Worm (Caenorhabditis elegans): ENCODE data around the gene F54D10.9.

Gene F54D10.9

ce11 chrII:3832383-3832782 lies at the start of gene F54D10.9:
TSS of gene F54D10.9 (minus strand) at chrII:3832483.
- no peak for TF ChIP-seq tbx-9 (tag; optimal IDR thresholded peaks at IDR 0.05; ENCODE audit: borderline replicate concordance)
- TF ChIP-seq dpff-1 (tag; optimal IDR thresholded peaks at IDR 0.05), result no peak
- no peak for TF ChIP-seq nfyb-1 (GFP tag; IDR thresholded peaks at IDR 0.05)
- TF ChIP-seq fkh-3 (tag; optimal IDR thresholded peaks at IDR 0.05), result no peak
- TF ChIP-seq lag-1 (GFP tag; IDR thresholded peaks at IDR 0.05), result no peak
- TF ChIP-seq attf-3 (GFP tag; conservative IDR thresholded peaks at IDR 0.05), result no peak
- TF ChIP-seq bed-1 (GFP tag; IDR thresholded peaks at IDR 0.05), result no peak

- TF ChIP-seq sea-2 (GFP tag; IDR thresholded peaks at IDR 0.05), result no peak
- TF ChIP-seq rcor-1 (GFP tag; IDR thresholded peaks at IDR 0.05), result no peak
- TF ChIP-seq B0035.1 (tag; optimal IDR thresholded peaks at IDR 0.05), result no peak
- no peak for TF ChIP-seq ztf-18 (tag; optimal IDR thresholded peaks at IDR 0.05)
- TF ChIP-seq attf-5 (GFP tag; optimal IDR thresholded peaks at IDR 0.05), result no peak
- no peak for TF ChIP-seq mcd-1 (GFP tag; IDR thresholded peaks at IDR 0.05)
- no peak for TF ChIP-seq lin-54 (GFP tag; optimal IDR thresholded peaks at IDR 0.05)
- no peak for TF ChIP-seq mel-28 (tag; optimal IDR thresholded peaks at IDR 0.05; ENCODE audit: borderline replicate concordance)
- TF ChIP-seq F57A8.1 (GFP tag; optimal IDR thresholded peaks at IDR 0.05), result no peak
- TF ChIP-seq ZK185.1 (tag; optimal IDR thresholded peaks at IDR 0.05; ENCODE audit: poor library complexity, severe bottlenecking), result no peak
- no peak for TF ChIP-seq ceh-58 (GFP tag; IDR thresholded peaks at IDR 0.05)
- no peak for TF ChIP-seq attf-3 (GFP tag; conservative IDR thresholded peaks at IDR 0.05)
- TF ChIP-seq hsf-1 (GFP tag; IDR thresholded peaks at IDR 0.05), result no peak
- TF ChIP-seq ama-1 (optimal IDR thresholded peaks at IDR 0.05), result no peak
- no peak for TF ChIP-seq ama-1 (GFP tag; optimal IDR thresholded peaks at IDR 0.05)
- no peak for TF ChIP-seq ztf-22 (GFP tag; optimal IDR thresholded peaks at IDR 0.05)
- no peak for TF ChIP-seq aptf-3 (GFP tag; IDR thresholded peaks at IDR 0.05)
- TF ChIP-seq Y95B8A.8 (GFP tag; IDR thresholded peaks at IDR 0.05), result no peak
- no peak for TF ChIP-seq hmg-1.2 (GFP tag; IDR thresholded peaks at IDR 0.05)
- TF ChIP-seq mxl-1 (tag; optimal IDR thresholded peaks at IDR 0.05), result no peak
These were observed 47.7 kb upstream of the F54D10.9 start, which contains the start of gene nhr-166 for ce11 chrII:3879945-3880344. TSS of gene nhr-166 (plus strand) at chrII:3880245.

ce11 chrII:3878330-3878729 lies 46.0 kb upstream of the F54D10.9 start, which contains the start of gene srh-250:
TSS of gene srh-250 (plus strand) at chrII:3878630.
- TF ChIP-seq F55B11.4 (tag; optimal IDR thresholded peaks at IDR 0.05; ENCODE audit: borderline replicate concordance, insufficient read depth) (no peak), ztf-26 (tag; optimal IDR thresholded peaks at IDR 0.05) (no peak), athp-1 (tag; optimal IDR thresholded peaks at IDR 0.05) (no peak), unc-62 (GFP tag; optimal IDR thresholded peaks at IDR 0.05) (no peak), pbrm-1 (GFP tag; IDR thresholded peaks at IDR 0.05) (no peak), let-526 (GFP tag; IDR thresholded peaks at IDR 0.05) (no peak), lir-1 (GFP tag; conservative IDR thresholded peaks at IDR 0.05) (no peak), tbp1 (GFP tag; optimal IDR thresholded peaks at IDR 0.05) (no peak), F57C9.4 (tag; optimal IDR thresholded peaks at IDR 0.05) (no peak), F49E8.2 (tag; optimal IDR thresholded peaks at IDR 0.05; ENCODE audit: insufficient read depth) (no peak), ceh-100 (GFP tag; IDR thresholded peaks at IDR 0.05) (no peak), bed-2 (GFP tag; IDR thresholded peaks at IDR 0.05) (no peak), nfya-1 (tag; optimal IDR thresholded peaks at IDR 0.05; ENCODE audit: borderline replicate concordance, insufficient read depth) (no peak)

Data from whole organism, young adult.